Worm (Caenorhabditis elegans): Measurements from ENCODE around the gene btb-22.

The btb-22 gene

ce11 chrII:3322257-3322656, 22.7 kb downstream of the btb-22 start, which contains the start of gene Y46D2A.1:
Gene Y46D2A.1 (plus strand): TSS chrII:3322557.
- TF ChIP-seq gmeb-1 (tag; optimal IDR thresholded peaks at IDR 0.05) (no peak), alr-1 (tag; optimal IDR thresholded peaks at IDR 0.05) (no peak), ama-1 (optimal IDR thresholded peaks at IDR 0.05) (no peak), ceh-82 (tag; optimal IDR thresholded peaks at IDR 0.05) (no peak), aly-2 (tag; optimal IDR thresholded peaks at IDR 0.05) (no peak), elt-1 (tag; optimal IDR thresholded peaks at IDR 0.05) (no peak), nhr-25 (tag; optimal IDR thresholded peaks at IDR 0.05) (no peak), peb-1 (tag; optimal IDR thresholded peaks at IDR 0.05) (no peak), lin-11 (tag; optimal IDR thresholded peaks at IDR 0.05) (no peak)

- TF ChIP-seq ceh-16 (tag; optimal IDR thresholded peaks at IDR 0.05) (no peak), unc-62 (GFP tag; optimal IDR thresholded peaks at IDR 0.05) (no peak), nhr-25 (tag; optimal IDR thresholded peaks at IDR 0.05) (no peak), sem-4 (tag; optimal IDR thresholded peaks at IDR 0.05) (no peak), gmeb-1 (tag; optimal IDR thresholded peaks at IDR 0.05) (no peak), ceh-82 (tag; optimal IDR thresholded peaks at IDR 0.05) (no peak), nhr-12 (tag; optimal IDR thresholded peaks at IDR 0.05) (no peak), aly-2 (tag; optimal IDR thresholded peaks at IDR 0.05) (no peak), skn-1 (tag; optimal IDR thresholded peaks at IDR 0.05) (no peak), fos-1 (tag; optimal IDR thresholded peaks at IDR 0.05) (no peak), elt-3 (tag; optimal IDR thresholded peaks at IDR 0.05) (no peak), egl-27 (tag; optimal IDR thresholded peaks at IDR 0.05) (no peak), R02D3.7 (tag; optimal IDR thresholded peaks at IDR 0.05) (no peak), lin-39 (tag; optimal IDR thresholded peaks at IDR 0.05) (no peak)
These were observed 23.6 kb downstream of the btb-22 start, which contains the start of gene Y46D2A.2 for ce11 chrII:3323179-3323578. Gene Y46D2A.2 (minus strand): TSS chrII:3323279.

- TF ChIP-seq aly-2 (tag; optimal IDR thresholded peaks at IDR 0.05) (no peak), nhr-21 (tag; optimal IDR thresholded peaks at IDR 0.05) (no peak), nhr-10 (tag; optimal IDR thresholded peaks at IDR 0.05) (no peak), Y55F3AM.14 (GFP tag; optimal IDR thresholded peaks at IDR 0.05) (no peak), ceh-82 (tag; optimal IDR thresholded peaks at IDR 0.05) (no peak), zag-1 (tag; optimal IDR thresholded peaks at IDR 0.05) (no peak), sem-4 (tag; optimal IDR thresholded peaks at IDR 0.05) (no peak), lin-11 (tag; optimal IDR thresholded peaks at IDR 0.05) (no peak), nhr-237 (tag; optimal IDR thresholded peaks at IDR 0.05) (no peak), ztf-4 (tag; optimal IDR thresholded peaks at IDR 0.05) (no peak), unc-55 (GFP tag; optimal IDR thresholded peaks at IDR 0.05) (no peak), ztf-11 (tag; optimal IDR thresholded peaks at IDR 0.05) (no peak), nhr-23 (tag; optimal IDR thresholded peaks at IDR 0.05) (no peak), nhr-12 (tag; optimal IDR thresholded peaks at IDR 0.05) (no peak), ztf-1 (GFP tag; conservative IDR thresholded peaks at IDR 0.05) (no peak)
These were observed 27.5 kb downstream of the btb-22 start, which contains the start of gene Y46D2A.3 for ce11 chrII:3327104-3327503. Gene Y46D2A.3 (minus strand): TSS chrII:3327204.

- TF ChIP-seq nhr-6 (tag; optimal IDR thresholded peaks at IDR 0.05) = no peak
- TF ChIP-seq sma-3 (GFP tag; optimal IDR thresholded peaks at IDR 0.05) = no peak
- TF ChIP-seq F13H6.1 (tag; optimal IDR thresholded peaks at IDR 0.05) = no peak
- TF ChIP-seq nhr-21 (tag; optimal IDR thresholded peaks at IDR 0.05) = no peak
- TF ChIP-seq crh-2 (tag; optimal IDR thresholded peaks at IDR 0.05) = no peak
- TF ChIP-seq skn-1 (tag; optimal IDR thresholded peaks at IDR 0.05) = no peak
- TF ChIP-seq ztf-1 (GFP tag; conservative IDR thresholded peaks at IDR 0.05) = no peak
- TF ChIP-seq fos-1 (tag; optimal IDR thresholded peaks at IDR 0.05) = no peak
- no peak for TF ChIP-seq unc-39 (tag; optimal IDR thresholded peaks at IDR 0.05)
- no peak for TF ChIP-seq ama-1 (optimal IDR thresholded peaks at IDR 0.05)
- TF ChIP-seq lin-39 (tag; optimal IDR thresholded peaks at IDR 0.05) = no peak
- no peak for TF ChIP-seq alr-1 (tag; optimal IDR thresholded peaks at IDR 0.05)
- no peak for TF ChIP-seq nhr-23 (tag; optimal IDR thresholded peaks at IDR 0.05)
- TF ChIP-seq peb-1 (tag; optimal IDR thresholded peaks at IDR 0.05) = no peak
- TF ChIP-seq ztf-4 (tag; optimal IDR thresholded peaks at IDR 0.05) = no peak
- TF ChIP-seq nhr-11 (tag; optimal IDR thresholded peaks at IDR 0.05) = no peak
- no peak for TF ChIP-seq snpc-4 (tag; optimal IDR thresholded peaks at IDR 0.05)
- no peak for TF ChIP-seq dmd-4 (tag; optimal IDR thresholded peaks at IDR 0.05)
- no peak for TF ChIP-seq nhr-129 (tag; optimal IDR thresholded peaks at IDR 0.05)
These were observed 32.5 kb downstream of the btb-22 start, which contains the start of gene irld-27 for ce11 chrII:3332039-3332438. Gene irld-27 (plus strand): TSS chrII:3332339.
